Fruit fly (Drosophila melanogaster): Measurements from ENCODE around the gene Grl36b.

DNA sequence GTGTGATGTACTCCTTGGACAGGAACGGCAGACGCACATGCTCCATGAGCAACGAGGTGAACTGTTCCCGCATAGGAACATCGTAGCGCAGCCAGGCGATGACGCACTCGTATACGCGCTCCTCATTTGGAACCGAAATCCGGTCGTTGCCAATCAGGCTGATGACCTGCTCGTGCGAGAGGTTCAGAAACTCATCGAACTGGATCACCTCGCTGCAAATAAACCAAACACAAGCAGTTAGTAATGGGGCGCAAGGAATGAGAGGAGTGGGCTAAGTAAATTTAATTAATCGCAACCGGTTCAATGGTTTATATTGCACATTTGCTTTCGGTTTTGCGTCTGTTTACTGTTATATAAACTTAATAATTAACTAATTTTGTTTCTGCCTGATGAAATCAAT, 9.1 kb upstream of the Grl36b start:
- TF ChIP-seq Rel (GFP tag; optimal IDR thresholded peaks at IDR 0.05) (no peak), Rel (tag; optimal IDR thresholded peaks at IDR 0.05) (no peak), pan (optimal IDR thresholded peaks at IDR 0.05) (no peak), Hnf4 (GFP tag; optimal IDR thresholded peaks at IDR 0.05) (no peak), Abd-B (GFP tag; optimal IDR thresholded peaks at IDR 0.05) (no peak), h (GFP tag; optimal IDR thresholded peaks at IDR 0.05) (no peak), lola (GFP tag; optimal IDR thresholded peaks at IDR 0.05) (no peak), dl (GFP tag; optimal IDR thresholded peaks at IDR 0.05; ENCODE audit: insufficient read depth in 1 of 2, partially characterized antibody in 2 of 2) (no peak), psq (GFP tag; optimal IDR thresholded peaks at IDR 0.05) (no peak), Jra (GFP tag; optimal IDR thresholded peaks at IDR 0.05) (no peak), Hr83 (GFP tag; optimal IDR thresholded peaks at IDR 0.05; ENCODE audit: poor library complexity, severe bottlenecking) (no peak), foxo (GFP tag; optimal IDR thresholded peaks at IDR 0.05) (no peak), jim (GFP tag; optimal IDR thresholded peaks at IDR 0.05) (no peak)
